Fruit fly (Drosophila melanogaster): ENCODE results near the gene Mob2.

The Mob2 gene

DNA sequence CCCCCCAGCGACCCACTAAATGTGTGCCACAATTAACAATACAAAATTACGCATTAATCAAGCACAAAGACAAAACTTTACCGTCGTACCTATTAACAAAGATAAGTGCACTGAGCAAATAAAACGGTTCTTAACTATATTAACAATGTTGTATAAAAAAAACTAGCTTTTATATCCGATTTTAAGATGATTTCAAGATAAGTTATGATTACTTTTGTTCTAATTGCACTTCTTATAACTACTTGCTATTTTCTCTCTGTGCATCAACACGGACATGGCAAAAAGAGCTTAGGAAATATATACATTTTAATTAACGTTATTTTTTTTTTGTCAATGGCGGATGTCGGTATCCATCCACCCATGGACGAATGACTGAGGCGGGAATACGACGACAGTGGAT is 25.9 kb downstream of the Mob2 start (continued):
- TF ChIP-seq zfh2 (GFP tag; optimal IDR thresholded peaks at IDR 0.05) (no peak), H15 (GFP tag; IDR thresholded peaks at IDR 0.05) (no peak), CG42726 (GFP tag; IDR thresholded peaks at IDR 0.05; ENCODE audit: partially characterized antibody) (no peak), CG34422 (GFP tag; IDR thresholded peaks at IDR 0.05) (0 out of 3 replicates have a peak, but pooled peaks have one; percentile 55), CG18599 (GFP tag; optimal IDR thresholded peaks at IDR 0.05) (peak; percentile 29), trh (GFP tag; optimal IDR thresholded peaks at IDR 0.05) (no peak), crp (GFP tag; optimal IDR thresholded peaks at IDR 0.05) (no peak), row (GFP tag; IDR thresholded peaks at IDR 0.05) (peak; percentile 48; the same call in 2 of the 3 replicates), unpg (GFP tag; optimal IDR thresholded peaks at IDR 0.05) (peak; percentile 24), Rfx (GFP tag; IDR thresholded peaks at IDR 0.05) (peak; percentile 47; the same call in 1 of the 2 replicates), CG16815 (GFP tag; optimal IDR thresholded peaks at IDR 0.05) (no peak), CG5245 (GFP tag; optimal IDR thresholded peaks at IDR 0.05) (no peak), D19A (tag; optimal IDR thresholded peaks at IDR 0.05) (no peak), CG13287 (GFP tag; IDR thresholded peaks at IDR 0.05; ENCODE audit: partially characterized antibody) (no peak), dm (GFP tag; optimal IDR thresholded peaks at IDR 0.05) (no peak), Abd-B (GFP tag; optimal IDR thresholded peaks at IDR 0.05) (no peak), Fer2 (tag; optimal IDR thresholded peaks at IDR 0.05) (no peak), CG16779 (GFP tag; IDR thresholded peaks at IDR 0.05) (no peak), Hmx (GFP tag; optimal IDR thresholded peaks at IDR 0.05) (no peak), CG10959 (GFP tag; IDR thresholded peaks at IDR 0.05) (no peak), CG8281 (tag; optimal IDR thresholded peaks at IDR 0.05) (no peak), Hmr (GFP tag; optimal IDR thresholded peaks at IDR 0.05) (no peak), cato (GFP tag; optimal IDR thresholded peaks at IDR 0.05; ENCODE audit: borderline replicate concordance) (no peak), mam (GFP tag; optimal IDR thresholded peaks at IDR 0.05) (no peak), gt (GFP tag; IDR thresholded peaks at IDR 0.05) (no peak), CG9817 (tag; optimal IDR thresholded peaks at IDR 0.05) (no peak), CG12769 (tag; optimal IDR thresholded peaks at IDR 0.05) (no peak), CG7987 (GFP tag; optimal IDR thresholded peaks at IDR 0.05) (no peak), Chrac-16 (GFP tag; optimal IDR thresholded peaks at IDR 0.05) (no peak), CG4617 (GFP tag; optimal IDR thresholded peaks at IDR 0.05; ENCODE audit: borderline replicate concordance) (no peak), Nf-YA (GFP tag; IDR thresholded peaks at IDR 0.05) (no peak), exex (tag; optimal IDR thresholded peaks at IDR 0.05) (no peak), Sox100B (GFP tag; optimal IDR thresholded peaks at IDR 0.05) (no peak), Spps (tag; optimal IDR thresholded peaks at IDR 0.05) (no peak), CG18619 (GFP tag; optimal IDR thresholded peaks at IDR 0.05) (no peak), Jarid2 (GFP tag; optimal IDR thresholded peaks at IDR 0.05) (no peak), Ssrp (tag; optimal IDR thresholded peaks at IDR 0.05) (no peak), nmo (GFP tag; optimal IDR thresholded peaks at IDR 0.05) (no peak), cad (GFP tag; optimal IDR thresholded peaks at IDR 0.05) (no peak), E2f2 (GFP tag; IDR thresholded peaks at IDR 0.05) (peak; percentile 25; the same call in 1 of the 2 replicates), pita (GFP tag; optimal IDR thresholded peaks at IDR 0.05) (no peak), CG14441 (GFP tag; IDR thresholded peaks at IDR 0.05) (peak; percentile 27; the same call in 1 of the 2 replicates), sd (tag; optimal IDR thresholded peaks at IDR 0.05) (no peak), nom (GFP tag; optimal IDR thresholded peaks at IDR 0.05) (no peak), ewg (GFP tag; optimal IDR thresholded peaks at IDR 0.05) (no peak), CG12219 (GFP tag; optimal IDR thresholded peaks at IDR 0.05) (no peak), Trl (optimal IDR thresholded peaks at IDR 0.05) (no peak), Trl (GFP tag; optimal IDR thresholded peaks at IDR 0.05) (no peak), CG5953 (GFP tag; IDR thresholded peaks at IDR 0.05) (no peak), tin (GFP tag; optimal IDR thresholded peaks at IDR 0.05) (no peak), CG17186 (GFP tag; optimal IDR thresholded peaks at IDR 0.05) (no peak)

Data from whole organism, embryonic.